Fruit fly (Drosophila melanogaster): ENCODE data around the gene CG2150.

CG2150 gene

DNA sequence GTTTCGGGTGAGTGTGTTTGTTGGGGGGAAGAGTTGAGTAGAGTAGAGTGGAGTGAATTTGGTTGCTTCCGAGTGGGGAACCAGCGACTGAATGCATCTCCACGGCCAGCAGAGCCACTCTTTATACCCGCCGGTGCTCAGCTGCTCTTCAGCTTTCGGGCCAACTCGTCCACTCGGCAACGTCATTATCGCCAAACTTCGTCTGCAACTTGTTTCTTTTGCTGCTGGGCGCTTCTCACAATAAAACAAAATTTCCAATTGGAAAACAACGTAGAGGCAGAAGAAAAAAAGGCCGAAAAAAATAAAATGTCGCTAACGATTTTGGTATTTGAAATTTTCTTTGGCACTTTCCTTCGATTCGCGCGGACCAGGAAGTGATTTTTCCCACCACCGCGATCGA is at the start of gene CG2150:
Gene CG2150, minus strand, starts transcription at position 101 of the 400 bp plus-strand sequence.
- TF ChIP-seq rn (GFP tag; IDR thresholded peaks at IDR 0.05) (no peak), CG4496 (GFP tag; IDR thresholded peaks at IDR 0.05) (peak; percentile 16; the same call in 1 of the 3 replicates), Ets98B (GFP tag; IDR thresholded peaks at IDR 0.05) (peak; percentile 24; the same call in 1 of the 2 replicates), CG34367 (tag; optimal IDR thresholded peaks at IDR 0.05) (no peak)

DNA sequence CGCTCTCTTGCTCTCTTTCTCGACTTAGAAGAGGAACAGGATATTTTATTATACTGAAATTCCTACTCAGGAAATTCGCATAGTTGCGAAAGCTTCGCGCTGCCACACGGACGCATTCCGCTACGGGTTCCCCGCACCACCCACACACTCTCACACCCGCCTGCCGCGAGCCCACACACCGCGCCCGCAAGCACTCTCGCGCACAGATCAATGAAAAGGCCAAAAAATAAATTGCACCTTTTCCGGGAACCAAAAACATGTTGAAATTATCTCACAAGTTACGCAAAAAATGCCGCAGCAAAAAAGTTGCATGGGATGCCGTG is 48.4 kb upstream of the CG2150 start:
- no peak for TF ChIP-seq CG10348 (GFP tag; IDR thresholded peaks at IDR 0.05)
- TF ChIP-seq CG14655 (GFP tag; optimal IDR thresholded peaks at IDR 0.05): no peak
- TF ChIP-seq CG9948 (tag; optimal IDR thresholded peaks at IDR 0.05): no peak
- no peak for TF ChIP-seq CG34367 (tag; optimal IDR thresholded peaks at IDR 0.05)
- no peak for TF ChIP-seq gl (tag; optimal IDR thresholded peaks at IDR 0.05)
- no peak for TF ChIP-seq CG13204 (GFP tag; optimal IDR thresholded peaks at IDR 0.05)

DNA sequence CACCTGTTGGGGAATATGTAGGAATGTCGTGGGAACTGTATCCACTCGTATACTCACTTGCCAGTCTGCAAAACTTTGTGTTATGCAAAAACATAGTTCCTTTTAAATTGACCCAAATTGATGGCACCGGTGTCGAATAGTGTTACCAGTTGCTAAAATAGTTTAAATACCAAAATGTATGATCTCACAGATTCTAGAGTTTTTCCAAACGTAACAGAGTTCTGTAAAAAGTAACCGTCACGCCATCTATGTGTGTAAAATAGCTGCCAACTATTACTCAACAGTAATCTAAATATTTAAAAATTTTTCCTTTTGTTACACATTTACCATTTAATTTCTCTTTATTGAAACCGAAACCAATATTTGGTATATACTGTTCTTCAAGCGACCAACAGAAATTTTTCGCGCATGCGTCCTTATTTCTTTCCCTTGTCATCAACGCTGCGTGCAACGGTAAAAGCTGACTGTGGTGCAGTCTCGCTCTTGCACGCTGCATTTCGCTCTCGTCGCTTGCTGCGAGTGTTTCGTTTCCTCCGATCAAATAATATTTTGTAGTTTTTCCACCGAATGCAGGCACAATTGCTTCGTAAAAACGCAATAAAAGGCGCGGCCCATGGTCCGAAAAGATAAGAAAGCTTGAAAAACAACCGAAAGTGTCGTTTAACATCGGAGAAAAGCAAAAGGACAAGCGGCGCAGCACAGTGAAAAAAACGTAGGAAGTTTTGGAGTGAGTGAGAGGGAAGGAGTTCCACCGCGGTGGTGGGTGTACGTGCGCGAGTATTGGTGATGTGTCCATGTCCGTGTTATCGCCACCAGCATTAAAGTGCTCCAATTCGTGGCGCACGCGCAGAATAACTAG is 47.8 kb upstream of the CG2150 start, which contains the start of the genes FeCH and RhoGAP100F:
Gene FeCH, minus strand, starts transcription at position 180 of the 859 bp plus-strand sequence.
Gene RhoGAP100F, plus strand, starts transcription at position 493 of the 859 bp plus-strand sequence.
- TF ChIP-seq CG34367 (tag; optimal IDR thresholded peaks at IDR 0.05): no peak
- TF ChIP-seq Pif1B (GFP tag; optimal IDR thresholded peaks at IDR 0.05): no peak
- no peak for TF ChIP-seq gl (tag; optimal IDR thresholded peaks at IDR 0.05)
- TF ChIP-seq Snoo (tag; optimal IDR thresholded peaks at IDR 0.05): no peak
- no peak for TF ChIP-seq CG10348 (GFP tag; IDR thresholded peaks at IDR 0.05)
- no peak for TF ChIP-seq Pif1A (GFP tag; optimal IDR thresholded peaks at IDR 0.05)
- no peak for TF ChIP-seq EcR (GFP tag; optimal IDR thresholded peaks at IDR 0.05)
- no peak for TF ChIP-seq Ets98B (GFP tag; IDR thresholded peaks at IDR 0.05)
- no peak for TF ChIP-seq CG13204 (GFP tag; optimal IDR thresholded peaks at IDR 0.05)
- no peak for TF ChIP-seq CG15710 (tag; optimal IDR thresholded peaks at IDR 0.05)
- TF ChIP-seq D1 (tag; optimal IDR thresholded peaks at IDR 0.05): no peak
- TF ChIP-seq CG8301 (tag; optimal IDR thresholded peaks at IDR 0.05): no peak
- no peak for TF ChIP-seq rn (GFP tag; IDR thresholded peaks at IDR 0.05)
- TF ChIP-seq fd96Ca (GFP tag; IDR thresholded peaks at IDR 0.05): no peak

DNA sequence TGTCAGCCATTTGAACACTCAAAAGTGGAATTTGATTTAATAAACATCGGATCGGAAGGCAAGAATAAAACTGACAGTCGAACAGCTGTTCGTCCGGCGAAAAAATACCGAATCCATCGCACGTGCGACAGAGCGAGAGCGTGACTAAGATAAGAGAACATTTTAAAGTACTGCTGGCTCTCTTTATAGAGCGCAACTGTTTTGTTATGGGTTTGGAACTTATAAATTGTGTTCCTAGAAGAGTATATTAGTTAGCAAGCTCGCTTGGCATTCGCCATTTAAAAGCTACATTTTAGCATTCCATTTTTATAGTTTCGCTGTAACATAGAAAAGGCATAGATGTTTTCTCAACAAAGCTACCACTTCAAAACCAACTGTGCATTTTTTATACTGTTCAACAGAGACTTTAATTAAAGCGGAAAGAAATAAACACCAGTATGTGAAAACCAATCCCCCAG is 45.5 kb upstream of the CG2150 start, which contains the start of gene Rift:
Gene Rift, minus strand, starts transcription at position 114 of the 458 bp plus-strand sequence.
- TF ChIP-seq CG4496 (GFP tag; IDR thresholded peaks at IDR 0.05) (peak; percentile 72), CG12605 (GFP tag; IDR thresholded peaks at IDR 0.05) (peak; percentile 46), EcR (GFP tag; optimal IDR thresholded peaks at IDR 0.05) (no peak), CG8159 (tag; optimal IDR thresholded peaks at IDR 0.05) (peak; percentile 28), CG17806 (tag; optimal IDR thresholded peaks at IDR 0.05) (peak; percentile 36), gl (tag; optimal IDR thresholded peaks at IDR 0.05) (peak; percentile 7), Ets98B (GFP tag; IDR thresholded peaks at IDR 0.05) (peak; percentile 64), CG15710 (tag; optimal IDR thresholded peaks at IDR 0.05) (peak; percentile 45), Snoo (tag; optimal IDR thresholded peaks at IDR 0.05) (peak; percentile 14), Pif1B (GFP tag; optimal IDR thresholded peaks at IDR 0.05) (no peak), fd96Ca (GFP tag; IDR thresholded peaks at IDR 0.05) (no peak)

- TF ChIP-seq CG17806 (tag; optimal IDR thresholded peaks at IDR 0.05) (no peak), CG9948 (tag; optimal IDR thresholded peaks at IDR 0.05) (no peak), Pif1B (GFP tag; optimal IDR thresholded peaks at IDR 0.05) (no peak), EcR (GFP tag; optimal IDR thresholded peaks at IDR 0.05) (no peak), CG15710 (tag; optimal IDR thresholded peaks at IDR 0.05) (no peak), CG32121 (GFP tag; IDR thresholded peaks at IDR 0.05) (no peak), gl (tag; optimal IDR thresholded peaks at IDR 0.05) (no peak), CG13204 (GFP tag; optimal IDR thresholded peaks at IDR 0.05) (no peak), CG34367 (tag; optimal IDR thresholded peaks at IDR 0.05) (no peak), rn (GFP tag; IDR thresholded peaks at IDR 0.05) (no peak), Snoo (tag; optimal IDR thresholded peaks at IDR 0.05) (no peak), CG14655 (GFP tag; optimal IDR thresholded peaks at IDR 0.05) (no peak)
Observed at dm6 chr3R:31809622-31810021, 45.0 kb upstream of the CG2150 start.

DNA sequence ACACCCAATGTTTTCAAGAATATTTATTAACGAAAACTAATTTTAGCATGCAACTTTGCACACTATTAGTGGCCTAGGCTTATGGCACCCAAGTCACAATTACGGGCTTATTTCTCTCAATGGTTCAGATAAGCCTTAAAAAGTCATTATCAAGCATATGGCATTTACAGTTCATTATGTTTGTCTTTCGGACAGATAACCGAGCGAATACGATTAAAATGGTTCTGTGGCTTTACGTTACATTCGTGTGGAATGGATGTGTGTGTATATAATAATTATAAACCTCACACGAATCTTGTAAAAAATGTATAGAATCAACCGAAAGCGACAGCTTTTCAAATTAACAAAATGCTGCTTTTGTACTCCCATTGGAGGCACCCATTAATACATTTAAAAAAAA is 44.0 kb upstream of the CG2150 start:
- TF ChIP-seq Snoo (tag; optimal IDR thresholded peaks at IDR 0.05) (no peak), CG8159 (tag; optimal IDR thresholded peaks at IDR 0.05) (no peak), CG13204 (GFP tag; optimal IDR thresholded peaks at IDR 0.05) (no peak), gl (tag; optimal IDR thresholded peaks at IDR 0.05) (no peak), D1 (tag; optimal IDR thresholded peaks at IDR 0.05) (no peak), CG34367 (tag; optimal IDR thresholded peaks at IDR 0.05) (no peak)

dm6 chr3R:31805228-31805738 is 40.7 kb upstream of the CG2150 start, which contains the start of the genes CG42233 and CG1971:
Gene CG42233, minus strand, starts transcription at chr3R:31805278.
Gene CG1971, plus strand, starts transcription at chr3R:31805468.
- TF ChIP-seq CG15710 (tag; optimal IDR thresholded peaks at IDR 0.05): no peak
- TF ChIP-seq Ets98B (GFP tag; IDR thresholded peaks at IDR 0.05): peak; percentile 62; the same call in 1 of the 2 replicates
- TF ChIP-seq fd96Ca (GFP tag; IDR thresholded peaks at IDR 0.05): peak; percentile 70; the same call in 2 of the 3 replicates
- TF ChIP-seq Snoo (tag; optimal IDR thresholded peaks at IDR 0.05): no peak
- TF ChIP-seq CG34367 (tag; optimal IDR thresholded peaks at IDR 0.05): no peak
- no peak for TF ChIP-seq CG12605 (GFP tag; IDR thresholded peaks at IDR 0.05)
- peak; percentile 23; the same call in 1 of the 2 replicates for TF ChIP-seq rn (GFP tag; IDR thresholded peaks at IDR 0.05)
- TF ChIP-seq CG14655 (GFP tag; optimal IDR thresholded peaks at IDR 0.05): no peak
- TF ChIP-seq EcR (GFP tag; optimal IDR thresholded peaks at IDR 0.05): no peak
- TF ChIP-seq CG32121 (GFP tag; IDR thresholded peaks at IDR 0.05): peak; percentile 17; the same call in 1 of the 2 replicates
- peak; percentile 66; the same call in 2 of the 3 replicates for TF ChIP-seq CG4496 (GFP tag; IDR thresholded peaks at IDR 0.05)
- no peak for TF ChIP-seq CG13204 (GFP tag; optimal IDR thresholded peaks at IDR 0.05)
- peak; percentile 26 for TF ChIP-seq gl (tag; optimal IDR thresholded peaks at IDR 0.05)
- no peak for TF ChIP-seq CG17806 (tag; optimal IDR thresholded peaks at IDR 0.05)
